Worm (Caenorhabditis elegans) whole organism, mixed stage, embryonic: ENCODE results near the gene gst-38.

Experiments
- lin-13 ChIP-seq: fragments of 150-350 bp; optimal IDR thresholded peaks from 2 replicates; lab custom pipeline; 2014; ENCODE audit warnings: missing biosample characterization, missing genetic modification characterization
- mab-5 ChIP-seq: fragments of 150-350 bp; optimal IDR thresholded peaks from 2 replicates; lab custom pipeline; 2014; ENCODE audit warnings: missing biosample characterization, missing genetic modification characterization
- nhr-2 ChIP-seq: fragments of 150-350 bp; optimal IDR thresholded peaks from 2 replicates; lab custom pipeline; 2014; ENCODE audit warnings: missing biosample characterization, missing genetic modification characterization
- nhr-237 ChIP-seq: fragments of 150-350 bp; optimal IDR thresholded peaks from 2 replicates; lab custom pipeline; 2014; ENCODE audit warnings: missing biosample characterization, missing genetic modification characterization
- nhr-76 ChIP-seq: sonication (generic microtip); optimal IDR thresholded peaks from 2 replicates; lab custom pipeline; 2017; ENCODE audit warnings: missing biosample characterization, missing genetic modification characterization
- pha-4 ChIP-seq: fragments of 150-350 bp; optimal IDR thresholded peaks from 2 replicates; lab custom pipeline; 2018; ENCODE audit warnings: missing biosample characterization, missing genetic modification reagents, missing genetic modification characterization
- snpc-4 ChIP-seq: fragments of 150-350 bp; optimal IDR thresholded peaks from 2 replicates; lab custom pipeline; 2014; ENCODE audit warnings: missing biosample characterization, missing genetic modification characterization
- unc-62 ChIP-seq: fragments of 150-350 bp; optimal IDR thresholded peaks from 2 replicates; lab custom pipeline; 2014; ENCODE audit warnings: missing biosample characterization, missing genetic modification reagents, missing genetic modification characterization

- TF ChIP-seq snpc-4: no peak
- TF ChIP-seq nhr-76 (tag; lab: Kevin White, UChicago): no peak
- TF ChIP-seq pha-4 (tag; lab: Kevin White, UChicago): no peak
- no peak for TF ChIP-seq nhr-237 (tag; lab: Kevin White, UChicago)
- TF ChIP-seq unc-62: no peak
- no peak for TF ChIP-seq lin-13 (tag; lab: Kevin White, UChicago)
- no peak for TF ChIP-seq mab-5
- TF ChIP-seq nhr-2: no peak
Measured at ce11 chrV:15950903-15951302, 35.0 kb upstream of the gst-38 start, which contains the start of gene srw-59.
